Fruit fly (Drosophila melanogaster): ENCODE measurements around the gene CG4036.

CG4036 gene

DNA sequence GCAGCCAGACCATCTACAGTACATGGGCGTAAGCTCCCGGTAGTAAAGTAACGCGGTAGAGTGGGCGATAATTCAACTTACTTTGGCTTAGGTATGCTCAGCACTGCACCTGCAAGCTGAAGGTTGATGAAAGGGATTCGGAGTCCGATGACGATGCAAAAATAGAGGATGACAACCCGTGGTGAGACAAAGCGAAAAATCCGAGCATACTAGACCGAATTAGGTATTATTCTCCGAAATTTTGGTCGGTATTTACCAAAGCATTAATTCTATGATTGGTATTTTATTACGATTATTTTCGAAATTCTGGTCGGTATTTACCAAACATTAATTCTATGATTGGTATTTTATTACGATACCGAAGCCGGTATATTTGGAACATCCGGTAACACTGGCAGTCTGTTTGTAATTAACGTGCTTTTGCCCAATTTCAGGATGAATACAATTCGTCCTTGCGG is at the start of gene CG4036 (continued):
- TF ChIP-seq abd-A (tag; optimal IDR thresholded peaks at IDR 0.05), result no peak
- no peak for TF ChIP-seq zfh2 (GFP tag; optimal IDR thresholded peaks at IDR 0.05)
- TF ChIP-seq Tbp (GFP tag; optimal IDR thresholded peaks at IDR 0.05), result no peak
- TF ChIP-seq CG3838 (GFP tag; optimal IDR thresholded peaks at IDR 0.05), result no peak
- peak; percentile 42; the same call in 1 of the 3 replicates for TF ChIP-seq Doc3 (GFP tag; IDR thresholded peaks at IDR 0.05; ENCODE audit: partially characterized antibody)
- no peak for TF ChIP-seq tio (GFP tag; optimal IDR thresholded peaks at IDR 0.05)
- TF ChIP-seq CG9797 (GFP tag; optimal IDR thresholded peaks at IDR 0.05), result peak; percentile 92
- no peak for TF ChIP-seq Oli (tag; optimal IDR thresholded peaks at IDR 0.05)
- TF ChIP-seq CG30020 (tag; optimal IDR thresholded peaks at IDR 0.05), result peak; percentile 33
- no peak for TF ChIP-seq HHEX (GFP tag; optimal IDR thresholded peaks at IDR 0.05)
- TF ChIP-seq BEAF-32 (GFP tag; optimal IDR thresholded peaks at IDR 0.05), result peak; percentile 52
- 0 out of 2 replicates have a peak, but pooled peaks have one; percentile 24 for TF ChIP-seq bbx (GFP tag; IDR thresholded peaks at IDR 0.05; ENCODE audit: partially characterized antibody)
- TF ChIP-seq Abd-B (GFP tag; optimal IDR thresholded peaks at IDR 0.05), result no peak
- TF ChIP-seq Myb (GFP tag; optimal IDR thresholded peaks at IDR 0.05), result peak; percentile 93
- peak; percentile 17 for TF ChIP-seq HLHmδ (GFP tag; optimal IDR thresholded peaks at IDR 0.05)
- no peak for TF ChIP-seq CG13123 (GFP tag; optimal IDR thresholded peaks at IDR 0.05)
- peak; percentile 94 for TF ChIP-seq pzg (GFP tag; optimal IDR thresholded peaks at IDR 0.05)
- TF ChIP-seq trh (GFP tag; optimal IDR thresholded peaks at IDR 0.05), result no peak

DNA sequence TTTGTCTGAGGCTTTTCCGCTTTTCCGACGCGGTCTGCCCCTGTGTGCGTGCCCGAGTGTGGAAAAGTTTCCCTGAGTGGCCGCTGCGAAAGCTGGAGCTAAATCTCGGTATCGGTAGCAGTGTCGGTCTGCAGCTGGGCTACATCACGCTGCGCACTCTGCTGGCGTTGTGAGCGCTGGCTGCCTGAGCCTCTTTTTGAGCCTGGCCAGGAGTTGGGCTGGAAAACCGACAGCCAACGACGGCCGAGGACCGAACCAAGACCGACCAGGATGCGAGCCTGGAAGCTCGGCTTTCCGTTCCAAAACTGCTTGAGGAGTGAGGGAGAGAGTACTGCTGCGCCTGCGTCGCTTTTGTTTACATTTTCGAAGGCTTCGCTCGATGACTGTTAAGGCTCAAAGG is 46.9 kb upstream of the CG4036 start:
- TF ChIP-seq Nf-YC (tag; optimal IDR thresholded peaks at IDR 0.05), result no peak
- TF ChIP-seq CG31224 (GFP tag; IDR thresholded peaks at IDR 0.05), result 0 out of 2 replicates have a peak, but pooled peaks have one; percentile 9
- TF ChIP-seq CG18476 (GFP tag; optimal IDR thresholded peaks at IDR 0.05), result no peak
- TF ChIP-seq knrl (GFP tag; IDR thresholded peaks at IDR 0.05; ENCODE audit: partially characterized antibody), result 0 out of 3 replicates have a peak, but pooled peaks have one; percentile 7
- TF ChIP-seq Ets65A (GFP tag), result peak; percentile 75
- no peak for TF ChIP-seq CG12659 (GFP tag; optimal IDR thresholded peaks at IDR 0.05)
- no peak for TF ChIP-seq ind (GFP tag; optimal IDR thresholded peaks at IDR 0.05)
- TF ChIP-seq Deaf1 (tag; optimal IDR thresholded peaks at IDR 0.05), result peak; percentile 92
- no peak for TF ChIP-seq CG32767 (GFP tag; IDR thresholded peaks at IDR 0.05)
- TF ChIP-seq abd-A (tag; optimal IDR thresholded peaks at IDR 0.05), result peak; percentile 64
- no peak for TF ChIP-seq emc (GFP tag; optimal IDR thresholded peaks at IDR 0.05)
- TF ChIP-seq CG16815 (GFP tag; optimal IDR thresholded peaks at IDR 0.05), result no peak
- TF ChIP-seq jigr1 (GFP tag; IDR thresholded peaks at IDR 0.05), result no peak
- no peak for TF ChIP-seq CG1024 (GFP tag; IDR thresholded peaks at IDR 0.05)
- no peak for TF ChIP-seq bab2 (GFP tag; optimal IDR thresholded peaks at IDR 0.05)
- TF ChIP-seq CG43689 (GFP tag; IDR thresholded peaks at IDR 0.05), result no peak
- TF ChIP-seq dysf (GFP tag; IDR thresholded peaks at IDR 0.05), result no peak
- TF ChIP-seq CG11093 (GFP tag; IDR thresholded peaks at IDR 0.05), result no peak
- 0 out of 2 replicates have a peak, but pooled peaks have one; percentile 24 for TF ChIP-seq CG16779 (GFP tag; IDR thresholded peaks at IDR 0.05)
- TF ChIP-seq ab (GFP tag; optimal IDR thresholded peaks at IDR 0.05), result no peak
- peak; percentile 1 for TF ChIP-seq CG10543 (GFP tag; optimal IDR thresholded peaks at IDR 0.05)
- TF ChIP-seq peb (GFP tag; IDR thresholded peaks at IDR 0.05), result no peak
- no peak for TF ChIP-seq jing (GFP tag; optimal IDR thresholded peaks at IDR 0.05)
- no peak for TF ChIP-seq CG8944 (GFP tag; optimal IDR thresholded peaks at IDR 0.05)
- no peak for TF ChIP-seq zfh1 (GFP tag; IDR thresholded peaks at IDR 0.05)
- TF ChIP-seq GATAe (GFP tag; conservative IDR thresholded peaks at IDR 0.05), result no peak
- peak; percentile 49 for TF ChIP-seq ewg (GFP tag; optimal IDR thresholded peaks at IDR 0.05)
- TF ChIP-seq CG11695 (GFP tag; IDR thresholded peaks at IDR 0.05), result no peak
- no peak for TF ChIP-seq CG7556 (GFP tag; optimal IDR thresholded peaks at IDR 0.05)
- TF ChIP-seq ac (GFP tag; optimal IDR thresholded peaks at IDR 0.05), result no peak
- TF ChIP-seq CG6175 (GFP tag; IDR thresholded peaks at IDR 0.05), result no peak
- TF ChIP-seq CG15479 (GFP tag; optimal IDR thresholded peaks at IDR 0.05), result no peak
- TF ChIP-seq CG13775 (GFP tag; optimal IDR thresholded peaks at IDR 0.05), result no peak
- TF ChIP-seq Dll (GFP tag; IDR thresholded peaks at IDR 0.05; ENCODE audit: partially characterized antibody), result no peak

All from whole organism, embryonic.